Worm (Caenorhabditis elegans) whole organism, L1 larva: ENCODE results near the gene adm-2.

ENCODE experiments used
- C04F5.9 ChIP-seq: sonication (generic microtip); optimal IDR thresholded peaks from 2 replicates; lab custom pipeline; 2016; ENCODE audit warnings: missing genetic modification characterization, missing compliant biosample characterization
- Y116A8C.19 ChIP-seq: sonication (generic microtip); optimal IDR thresholded peaks from 2 replicates; lab custom pipeline; 2016; ENCODE audit warnings: missing compliant biosample characterization, missing genetic modification characterization, borderline replicate concordance
- blmp-1 ChIP-seq: fragments of 150-350 bp; optimal IDR thresholded peaks from 2 replicates; lab custom pipeline; 2014; ENCODE audit warnings: missing biosample characterization, missing genetic modification characterization
- elt-3 ChIP-seq, 6 experiments: fragments of 150-350 bp in 1 of 6; sonication (generic microtip); optimal IDR thresholded peaks; 2 replicates each; lab custom pipeline; 2017 to 2018; ENCODE audit warnings: missing biosample characterization in 6 of 6, missing genetic modification characterization in 6 of 6, inconsistent platforms in 1 of 6
- ets-5 ChIP-seq: fragments of 200-800 bp; sonication (Bioruptor generic); IDR thresholded peaks from 2 replicates; pipeline ENCODE4 v1.3.6; 2022; ENCODE audit warnings: missing genetic modification characterization, missing compliant biosample characterization
- lsy-2 ChIP-seq, 2 experiments: fragments of 150-350 bp; optimal IDR thresholded peaks; 2 replicates each; lab custom pipeline; 2014; ENCODE audit warnings: missing biosample characterization in 2 of 2, missing genetic modification characterization in 2 of 2
- mdl-1 ChIP-seq, 2 experiments: fragments of 150-350 bp; optimal IDR thresholded peaks; 2 replicates each; lab custom pipeline; 2014 to 2017; ENCODE audit warnings: missing biosample characterization in 2 of 2, missing genetic modification characterization in 2 of 2, inconsistent platforms in 1 of 2
- nhr-11 ChIP-seq: fragments of 150-350 bp; optimal IDR thresholded peaks from 2 replicates; lab custom pipeline; 2014; ENCODE audit warnings: missing biosample characterization, missing genetic modification characterization
- nhr-76 ChIP-seq: sonication (generic microtip); optimal IDR thresholded peaks from 2 replicates; lab custom pipeline; 2017; ENCODE audit warnings: missing biosample characterization, missing genetic modification characterization
- nhr-77 ChIP-seq: fragments of 150-350 bp; optimal IDR thresholded peaks from 2 replicates; lab custom pipeline; 2014; ENCODE audit warnings: missing biosample characterization, missing genetic modification characterization
- swsn-7 ChIP-seq: sonication (generic microtip); optimal IDR thresholded peaks from 2 replicates; lab custom pipeline; 2016; ENCODE audit warnings: missing genetic modification characterization, missing compliant biosample characterization
- unc-130 ChIP-seq: fragments of 150-350 bp; optimal IDR thresholded peaks from 2 replicates; lab custom pipeline; 2017; ENCODE audit warnings: missing biosample characterization, missing genetic modification characterization, inconsistent platforms
- ztf-11 ChIP-seq, 2 experiments: sonication (generic microtip); optimal IDR thresholded peaks; 2 replicates each; lab custom pipeline; 2016 to 2017; ENCODE audit warnings: missing genetic modification characterization in 2 of 2, missing biosample characterization in 1 of 2, missing compliant biosample characterization in 1 of 2

- no peak for TF ChIP-seq mdl-1 (tag; optimal IDR thresholded peaks at IDR 0.05; lab: Kevin White, UChicago)
- no peak for TF ChIP-seq elt-3 (tag; optimal IDR thresholded peaks at IDR 0.05; lab: Kevin White, UChicago)
- TF ChIP-seq nhr-76 (tag; lab: Kevin White, UChicago): no peak
- TF ChIP-seq nhr-11 (tag; lab: Kevin White, UChicago): no peak
- TF ChIP-seq ets-5 (GFP tag; lab: Robert Waterston, UW): no peak
- TF ChIP-seq ztf-11 (tag; optimal IDR thresholded peaks at IDR 0.05; lab: Kevin White, UChicago): no peak
- TF ChIP-seq blmp-1 (tag; lab: Kevin White, UChicago): no peak
- no peak for TF ChIP-seq unc-130 (tag; lab: Kevin White, UChicago)
- TF ChIP-seq lsy-2 (tag; optimal IDR thresholded peaks at IDR 0.05; lab: Kevin White, UChicago): no peak
- TF ChIP-seq C04F5.9 (tag; lab: Kevin White, UChicago): no peak
- no peak for TF ChIP-seq swsn-7
- TF ChIP-seq Y116A8C.19 (tag; lab: Kevin White, UChicago): no peak
- no peak for TF ChIP-seq nhr-77 (tag; lab: Kevin White, UChicago)
Measured at ce11 chrX:13655769-13656168, 32.0 kb upstream of the adm-2 start.
